Fruit fly (Drosophila melanogaster) whole organism, embryonic: ENCODE measurements around the gene Wdr62.

Experiments
- BEAF-32 ChIP-seq: fragments of 200-800 bp; sonication (Bioruptor generic); optimal IDR thresholded peaks from 3 replicates; lab custom pipeline; 2017; ENCODE audit warnings: missing biosample characterization, missing genetic modification characterization, mild to moderate bottlenecking, moderate library complexity, missing genetic modification reagents
- CG11560 ChIP-seq: fragments of 200-800 bp; sonication (Bioruptor generic); IDR thresholded peaks from 3 replicates; pipeline ENCODE4 v1.3.6; 2022; ENCODE audit warnings: missing biosample characterization, missing genetic modification characterization
- CG12391 ChIP-seq: fragments of 200-800 bp; sonication (Bioruptor generic); optimal IDR thresholded peaks from 3 replicates; lab custom pipeline; 2018; ENCODE audit warnings: missing biosample characterization, mild to moderate bottlenecking, missing genetic modification characterization, moderate library complexity
- CG12659 ChIP-seq: fragments of 200-800 bp; sonication (Bioruptor generic); optimal IDR thresholded peaks from 3 replicates; lab custom pipeline; 2017; ENCODE audit warnings: mild to moderate bottlenecking, missing biosample characterization, missing genetic modification reagents, missing genetic modification characterization
- CG13296 ChIP-seq: fragments of 200-800 bp; sonication (Bioruptor generic); optimal IDR thresholded peaks from 3 replicates; lab custom pipeline; 2018; ENCODE audit warnings: missing biosample characterization, mild to moderate bottlenecking, missing genetic modification characterization
- CG1529 ChIP-seq: fragments of 200-800 bp; sonication (Bioruptor generic); optimal IDR thresholded peaks from 3 replicates; lab custom pipeline; 2018; ENCODE audit warnings: missing biosample characterization, missing genetic modification characterization
- CG16863 ChIP-seq: fragments of 200-800 bp; sonication (Bioruptor generic); optimal IDR thresholded peaks from 3 replicates; lab custom pipeline; 2016; ENCODE audit warnings: missing biosample characterization, missing genetic modification characterization
- CG2120 ChIP-seq: fragments of 200-800 bp; sonication (Bioruptor generic); optimal IDR thresholded peaks from 3 replicates; lab custom pipeline; 2016; ENCODE audit warnings: missing biosample characterization, missing genetic modification characterization
- CG3065 ChIP-seq: fragments of 200-800 bp; sonication (Bioruptor generic); optimal IDR thresholded peaks from 2 replicates; lab custom pipeline; 2016; ENCODE audit warnings: missing biosample characterization, missing genetic modification characterization
- CG31441 ChIP-seq: fragments of 200-800 bp; sonication (Bioruptor generic); IDR thresholded peaks from 2 replicates; pipeline ENCODE4 v1.3.6; 2022; ENCODE audit warnings: missing biosample characterization, missing genetic modification characterization
- CG3163 ChIP-seq: fragments of 200-800 bp; sonication (Bioruptor generic); optimal IDR thresholded peaks from 3 replicates; lab custom pipeline; 2016; ENCODE audit warnings: missing biosample characterization, missing genetic modification characterization
- CG32532 ChIP-seq: fragments of 200-800 bp; sonication (Bioruptor generic); IDR thresholded peaks from 2 replicates; pipeline ENCODE4 v1.3.6; 2022; ENCODE audit warnings: missing biosample characterization, missing genetic modification characterization
- CG34376 ChIP-seq: fragments of 200-800 bp; sonication (Bioruptor generic); optimal IDR thresholded peaks from 2 replicates; lab custom pipeline; 2018; ENCODE audit warnings: missing biosample characterization, mild to moderate bottlenecking, missing genetic modification characterization
- CG4730 ChIP-seq: fragments of 200-800 bp; sonication (Bioruptor generic); IDR thresholded peaks from 2 replicates; pipeline ENCODE4 v1.3.6; 2022; ENCODE audit warnings: missing biosample characterization, missing genetic modification characterization
- CG6272 ChIP-seq: fragments of 200-800 bp; sonication (Bioruptor generic); IDR thresholded peaks from 2 replicates; pipeline ENCODE4 v1.3.6; 2022; ENCODE audit warnings: missing biosample characterization, missing genetic modification characterization
- CG8388 ChIP-seq: fragments of 200-800 bp; sonication (Bioruptor generic); optimal IDR thresholded peaks from 2 replicates; lab custom pipeline; 2019; ENCODE audit warnings: missing biosample characterization, mild to moderate bottlenecking, missing genetic modification characterization, moderate library complexity
- CG8924 ChIP-seq: fragments of 200-800 bp; optimal IDR thresholded peaks from 3 replicates; lab custom pipeline; 2019; ENCODE audit warnings: missing biosample characterization, mild to moderate bottlenecking, missing genetic modification characterization, moderate library complexity
- Dip3 ChIP-seq: fragments of 200-800 bp; sonication (Bioruptor generic); optimal IDR thresholded peaks from 3 replicates; lab custom pipeline; 2016; ENCODE audit warnings: missing biosample characterization, missing genetic modification characterization
- Doc2 ChIP-seq: fragments of 200-800 bp; sonication (Bioruptor generic); IDR thresholded peaks from 2 replicates; pipeline ENCODE4 v1.3.6; 2022; ENCODE audit warnings: missing biosample characterization, missing genetic modification characterization
- Fer1 ChIP-seq: fragments of 200-800 bp; sonication (Bioruptor generic); optimal IDR thresholded peaks from 2 replicates; lab custom pipeline; 2017; ENCODE audit warnings: missing biosample characterization, mild to moderate bottlenecking, missing genetic modification characterization
- HmgZ ChIP-seq: fragments of 200-800 bp; sonication (Bioruptor generic); optimal IDR thresholded peaks from 2 replicates; lab custom pipeline; 2018; ENCODE audit warnings: missing biosample characterization, mild to moderate bottlenecking, missing genetic modification characterization
- Hmx ChIP-seq: fragments of 200-800 bp; sonication (Bioruptor generic); optimal IDR thresholded peaks from 2 replicates; lab custom pipeline; 2016; ENCODE audit warnings: missing biosample characterization, missing genetic modification characterization
- Jarid2 ChIP-seq: fragments of 200-800 bp; sonication (Bioruptor generic); optimal IDR thresholded peaks from 3 replicates; lab custom pipeline; 2017; ENCODE audit warnings: mild to moderate bottlenecking, missing biosample characterization, missing genetic modification reagents, missing genetic modification characterization
- MBD-R2 ChIP-seq: fragments of 200-800 bp; sonication (Bioruptor generic); IDR thresholded peaks from 2 replicates; pipeline ENCODE4 v1.3.6; 2022; ENCODE audit warnings: missing biosample characterization, missing genetic modification characterization
- Med ChIP-seq: fragments of 200-800 bp; sonication (Bioruptor generic); peaks from one replicate; lab custom pipeline; 2016; ENCODE audit warnings: missing biosample characterization, missing genetic modification characterization, mild to moderate bottlenecking, inconsistent platforms, moderate library complexity
- Pdp1 ChIP-seq, 2 experiments: fragments of 200-800 bp; sonication (Bioruptor generic); optimal IDR thresholded peaks; 3 replicates each; lab custom pipeline; 2016; ENCODE audit warnings: missing biosample characterization in 2 of 2, missing genetic modification characterization in 2 of 2, mild to moderate bottlenecking in 1 of 2, moderate library complexity in 1 of 2
- Sry-β ChIP-seq: fragments of 200-800 bp; sonication (Bioruptor generic); optimal IDR thresholded peaks from 2 replicates; lab custom pipeline; 2018; ENCODE audit warnings: missing biosample characterization, mild to moderate bottlenecking, missing genetic modification characterization, moderate library complexity
- Tbp ChIP-seq: fragments of >200 bp; optimal IDR thresholded peaks from 2 replicates; lab custom pipeline; 2018; ENCODE audit warnings: missing biosample characterization, missing genetic modification characterization
- Xrp1 ChIP-seq: fragments of 200-800 bp; sonication (Bioruptor generic); IDR thresholded peaks from 2 replicates; pipeline ENCODE4 v1.3.6; 2022; ENCODE audit warnings: missing biosample characterization, missing genetic modification characterization
- bowl ChIP-seq: fragments of 200-800 bp; sonication (Bioruptor generic); IDR thresholded peaks from 2 replicates; pipeline ENCODE4 v1.3.6; 2022; ENCODE audit warnings: missing biosample characterization, missing genetic modification characterization
- br ChIP-seq: fragments of >200 bp; optimal IDR thresholded peaks from 2 replicates; lab custom pipeline; 2017
- cad ChIP-seq: fragments of >200 bp; optimal IDR thresholded peaks from 2 replicates; lab custom pipeline; 2017; ENCODE audit warnings: missing biosample characterization, missing genetic modification characterization
- cato ChIP-seq: fragments of 200-800 bp; sonication (Bioruptor generic); optimal IDR thresholded peaks from 2 replicates; lab custom pipeline; 2016; ENCODE audit warnings: missing biosample characterization, missing genetic modification characterization, borderline replicate concordance
- cg ChIP-seq: fragments of 200-800 bp; sonication (Bioruptor generic); optimal IDR thresholded peaks from 3 replicates; lab custom pipeline; 2019; ENCODE audit warnings: missing biosample characterization, mild to moderate bottlenecking, missing genetic modification characterization, moderate library complexity
- chinmo ChIP-seq: fragments of 200-800 bp; sonication (Bioruptor generic); IDR thresholded peaks from 4 replicates; pipeline ENCODE4 v1.3.6; 2022; ENCODE audit warnings: missing biosample characterization, missing genetic modification characterization; ENCODE audit not compliant: partially characterized antibody
- ci ChIP-seq: fragments of 200-800 bp; sonication (Bioruptor generic); IDR thresholded peaks from 3 replicates; pipeline ENCODE4 v1.3.6; 2022; ENCODE audit warnings: missing biosample characterization, missing genetic modification characterization
- gcm ChIP-seq: fragments of 200-800 bp; sonication (Bioruptor generic); optimal IDR thresholded peaks from 2 replicates; lab custom pipeline; 2019; ENCODE audit warnings: missing biosample characterization, mild to moderate bottlenecking, missing genetic modification characterization, moderate library complexity
- jumu ChIP-seq: fragments of 200-800 bp; sonication (Bioruptor generic); optimal IDR thresholded peaks from 3 replicates; lab custom pipeline; 2016; ENCODE audit warnings: missing biosample characterization, missing genetic modification characterization
- kni ChIP-seq: fragments of 200-800 bp; sonication (Bioruptor generic); optimal IDR thresholded peaks from 3 replicates; lab custom pipeline; 2017; ENCODE audit warnings: mild to moderate bottlenecking, missing biosample characterization, missing genetic modification reagents, missing genetic modification characterization
- knrl ChIP-seq: fragments of 200-800 bp; sonication (Bioruptor generic); IDR thresholded peaks from 3 replicates; pipeline ENCODE4 v1.3.6; 2022; ENCODE audit warnings: missing biosample characterization, missing genetic modification characterization; ENCODE audit not compliant: partially characterized antibody
- lilli ChIP-seq: fragments of 200-800 bp; sonication (Bioruptor generic); optimal IDR thresholded peaks from 3 replicates; lab custom pipeline; 2016; ENCODE audit warnings: missing biosample characterization, missing genetic modification characterization
- prd ChIP-seq, 3 experiments: fragments of >200 bp in 2 of 3; fragments of 200-800 bp in 1 of 3; sonication (Bioruptor generic) in 1 of 3; optimal IDR thresholded peaks in 2 of 3; IDR thresholded peaks in 1 of 3; 2 replicates in 2 of 3; 3 replicates in 1 of 3; pipeline versions ENCODE4 v1.3.6 to Lab custom; 2017 to 2022; ENCODE audit warnings: missing biosample characterization in 1 of 3, missing genetic modification characterization in 1 of 3
- ranshi ChIP-seq: fragments of 200-800 bp; sonication (Bioruptor generic); IDR thresholded peaks from 2 replicates; pipeline ENCODE4 v1.3.6; 2022; ENCODE audit warnings: missing biosample characterization, missing genetic modification characterization
- shn ChIP-seq: fragments of 200-800 bp; sonication (Bioruptor generic); optimal IDR thresholded peaks from 3 replicates; lab custom pipeline; 2016; ENCODE audit warnings: missing biosample characterization, missing genetic modification characterization
- sob ChIP-seq: fragments of 200-800 bp; sonication (Bioruptor generic); IDR thresholded peaks from 2 replicates; pipeline ENCODE4 v1.3.6; 2022; ENCODE audit warnings: missing biosample characterization, missing genetic modification characterization
- stwl ChIP-seq: fragments of 200-800 bp; sonication (Bioruptor generic); optimal IDR thresholded peaks from 3 replicates; lab custom pipeline; 2018; ENCODE audit warnings: missing biosample characterization, mild to moderate bottlenecking, missing genetic modification characterization, moderate library complexity
- sug ChIP-seq: fragments of 200-800 bp; optimal IDR thresholded peaks from 2 replicates; lab custom pipeline; 2019; ENCODE audit warnings: missing biosample characterization, mild to moderate bottlenecking, missing genetic modification characterization, moderate library complexity
- trh ChIP-seq: fragments of 200-800 bp; sonication (Bioruptor generic); optimal IDR thresholded peaks from 2 replicates; lab custom pipeline; 2016; ENCODE audit warnings: missing biosample characterization, missing genetic modification characterization
- usp ChIP-seq: fragments of >200 bp; optimal IDR thresholded peaks from 2 replicates; lab custom pipeline; 2017; ENCODE audit warnings: missing biosample characterization, missing genetic modification characterization
- yki ChIP-seq: fragments of >200 bp; optimal IDR thresholded peaks from 3 replicates; lab custom pipeline; 2018
- zfh1 ChIP-seq: fragments of 200-800 bp; sonication (Bioruptor generic); IDR thresholded peaks from 3 replicates; pipeline ENCODE4 v1.3.6; 2022; ENCODE audit warnings: missing biosample characterization, missing genetic modification characterization

Gene Wdr62

DNA sequence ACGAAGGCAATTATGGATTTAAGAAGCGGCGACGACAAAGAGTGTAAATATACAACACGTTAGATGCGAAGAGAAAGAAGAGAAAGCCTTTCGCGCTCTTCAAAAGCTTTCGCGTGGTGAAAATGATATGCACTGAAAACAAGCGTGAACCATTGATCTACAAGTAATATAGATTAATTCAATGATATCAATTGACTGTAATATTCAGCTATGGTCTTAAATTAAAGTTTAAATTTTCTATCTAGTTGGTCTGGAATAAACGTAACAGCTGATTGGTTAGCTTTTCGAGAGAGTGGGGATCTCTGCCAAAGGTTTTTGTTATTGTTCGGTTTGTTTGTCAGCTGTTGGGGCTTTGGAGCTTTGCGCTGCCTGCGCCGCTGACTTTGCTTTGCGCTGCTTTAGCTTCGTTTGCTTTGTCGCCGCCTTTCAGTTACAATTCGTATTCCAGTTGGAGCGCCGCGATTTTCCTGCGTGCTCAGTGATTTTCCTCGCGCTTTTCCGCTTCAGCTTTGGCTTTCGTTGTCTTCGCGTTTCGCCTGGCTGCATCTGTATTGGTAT lies 27.0 kb downstream of the Wdr62 start (continued):
- TF ChIP-seq HmgZ, result peak; percentile 10
- TF ChIP-seq Pdp1 (GFP tag; optimal IDR thresholded peaks at IDR 0.05; lab: Kevin White, UChicago), result peak in 1 of 2 experiments; percentile 6
- no peak for TF ChIP-seq CG4730 (GFP tag; lab: Robert Waterston, UW)
- no peak for TF ChIP-seq cad (GFP tag; lab: Kevin White, UChicago)
- no peak for TF ChIP-seq br (lab: Kevin White, UChicago)
- no peak for TF ChIP-seq CG6272 (GFP tag; lab: Robert Waterston, UW)
- TF ChIP-seq CG8388 (GFP tag; lab: Kevin White, UChicago), result peak; percentile 4
- TF ChIP-seq trh (GFP tag; lab: Kevin White, UChicago), result no peak
- no peak for TF ChIP-seq sob
- no peak for TF ChIP-seq usp (GFP tag; lab: Kevin White, UChicago)
- no peak for TF ChIP-seq bowl (GFP tag; lab: Robert Waterston, UW)
- TF ChIP-seq CG12659 (GFP tag; lab: Kevin White, UChicago), result no peak
- no peak for TF ChIP-seq cato (GFP tag; lab: Kevin White, UChicago)
- TF ChIP-seq CG32532 (GFP tag; lab: Robert Waterston, UW), result 0 out of 2 replicates have a peak, but pooled peaks have one; percentile 15
- peak; percentile 20 for TF ChIP-seq CG12391 (tag; lab: Kevin White, UChicago)
- TF ChIP-seq sug (tag; lab: Kevin White, UChicago), result no peak
- TF ChIP-seq ci (GFP tag; lab: Robert Waterston, UW), result peak; percentile 71; the same call in 1 of the 3 replicates
- TF ChIP-seq jumu, result no peak
- TF ChIP-seq yki (lab: Kevin White, UChicago), result no peak
- TF ChIP-seq gcm, result peak; percentile 18
- peak; percentile 10 for TF ChIP-seq kni
- no peak for TF ChIP-seq CG3065
- TF ChIP-seq CG3163, result peak; percentile 81
- TF ChIP-seq stwl (tag; lab: Kevin White, UChicago), result no peak
- no peak for TF ChIP-seq ranshi (GFP tag; lab: Robert Waterston, UW)
- TF ChIP-seq Fer1 (GFP tag; lab: Kevin White, UChicago), result peak; percentile 15
- peak; percentile 18; the same call in 1 of the 2 replicates for TF ChIP-seq CG31441 (GFP tag; lab: Robert Waterston, UW)
- TF ChIP-seq MBD-R2, result no peak
- no peak for TF ChIP-seq prd (optimal IDR thresholded peaks at IDR 0.05; lab: Kevin White, UChicago)
- no peak for TF ChIP-seq prd (GFP tag; IDR thresholded peaks at IDR 0.05; lab: Robert Waterston, UW)
- TF ChIP-seq Tbp (GFP tag; lab: Kevin White, UChicago), result no peak
- no peak for TF ChIP-seq cg (GFP tag; lab: Kevin White, UChicago)
- peak; percentile 50 for TF ChIP-seq CG34376 (GFP tag; lab: Kevin White, UChicago)
- TF ChIP-seq CG13296 (GFP tag; lab: Kevin White, UChicago), result peak; percentile 23
- peak; percentile 28 for TF ChIP-seq CG1529 (GFP tag; lab: Kevin White, UChicago)
- peak; percentile 17 for TF ChIP-seq lilli (GFP tag; lab: Kevin White, UChicago)
- TF ChIP-seq Dip3 (GFP tag; lab: Kevin White, UChicago), result no peak
- no peak for TF ChIP-seq Med (GFP tag; lab: Kevin White, UChicago)
- peak; percentile 8 for TF ChIP-seq CG8924 (tag; lab: Kevin White, UChicago)
- TF ChIP-seq shn (GFP tag; lab: Kevin White, UChicago), result no peak
- no peak for TF ChIP-seq Hmx
- no peak for TF ChIP-seq CG11560 (tag; lab: Robert Waterston, UW)
- TF ChIP-seq Sry-β (GFP tag; lab: Kevin White, UChicago), result no peak
- no peak for TF ChIP-seq Doc2
- no peak for TF ChIP-seq knrl (GFP tag; lab: Robert Waterston, UW)
- peak; percentile 20; the same call in 1 of the 2 replicates for TF ChIP-seq Xrp1
- peak; percentile 81 for TF ChIP-seq Jarid2 (GFP tag; lab: Kevin White, UChicago)
- no peak for TF ChIP-seq BEAF-32 (GFP tag; lab: Kevin White, UChicago)
- 0 out of 3 replicates have a peak, but pooled peaks have one; percentile 2 for TF ChIP-seq zfh1 (GFP tag; lab: Robert Waterston, UW)
- TF ChIP-seq CG16863, result no peak
- peak; percentile 74; the same call in 1 of the 4 replicates for TF ChIP-seq chinmo (GFP tag; lab: Robert Waterston, UW)
- no peak for TF ChIP-seq CG2120
